Worm (Caenorhabditis elegans) whole organism, L4 larva: ENCODE results near the gene srlf-28.

ENCODE experiments used
- D1046.2 ChIP-seq: fragments of 200-800 bp; sonication (Bioruptor generic); IDR thresholded peaks from 2 replicates; pipeline ENCODE4 v1.3.6; 2022; ENCODE audit warnings: missing genetic modification characterization, missing compliant biosample characterization
- T20F7.1 ChIP-seq: fragments of 200-800 bp; sonication (Bioruptor generic); optimal IDR thresholded peaks from 2 replicates; lab custom pipeline; 2018; ENCODE audit warnings: mild to moderate bottlenecking, missing genetic modification characterization, missing compliant biosample characterization
- T26A8.4 ChIP-seq: fragments of 200-800 bp; sonication (Bioruptor generic); IDR thresholded peaks from 2 replicates; pipeline ENCODE4 v1.3.6; 2022; ENCODE audit warnings: missing genetic modification characterization, missing compliant biosample characterization
- ZK337.2 ChIP-seq: fragments of 200-800 bp; sonication (Bioruptor generic); IDR thresholded peaks from 2 replicates; pipeline ENCODE4 v1.3.6; 2022; ENCODE audit warnings: missing genetic modification reagents, missing genetic modification characterization, missing compliant biosample characterization
- aha-1 ChIP-seq: fragments of 150-350 bp; peaks from one replicate; lab custom pipeline; 2014; ENCODE audit warnings: missing biosample characterization, missing genetic modification characterization
- attf-4 ChIP-seq: sonication (generic microtip); optimal IDR thresholded peaks from 3 replicates; lab custom pipeline; 2017; ENCODE audit warnings: missing biosample characterization, missing genetic modification characterization
- daf-19 ChIP-seq: fragments of 200-800 bp; sonication (Bioruptor generic); conservative IDR thresholded peaks from 2 replicates; pipeline ENCODE4 v1.3.6; 2022; ENCODE audit warnings: missing genetic modification characterization, missing compliant biosample characterization
- daf-8 ChIP-seq: fragments of 200-800 bp; sonication (Bioruptor generic); IDR thresholded peaks from 2 replicates; pipeline ENCODE4 v1.3.6; 2022; ENCODE audit warnings: missing genetic modification characterization, missing compliant biosample characterization
- dmd-9 ChIP-seq: fragments of 200-800 bp; sonication (Bioruptor generic); IDR thresholded peaks from 2 replicates; pipeline ENCODE4 v1.3.6; 2022; ENCODE audit warnings: missing genetic modification reagents, missing genetic modification characterization, missing compliant biosample characterization
- dpl-1 ChIP-seq: fragments of 150-350 bp; optimal IDR thresholded peaks from 2 replicates; lab custom pipeline; 2014; ENCODE audit warnings: missing biosample characterization, missing genetic modification reagents, missing genetic modification characterization
- duxl-1 ChIP-seq: sonication (generic microtip); optimal IDR thresholded peaks from 2 replicates; lab custom pipeline; 2016; ENCODE audit warnings: mild to moderate bottlenecking, missing genetic modification characterization, moderate library complexity, missing compliant biosample characterization; ENCODE audit not compliant: poor library complexity
- fkh-10 ChIP-seq: fragments of 150-350 bp; optimal IDR thresholded peaks from 2 replicates; lab custom pipeline; 2014; ENCODE audit warnings: missing biosample characterization, missing genetic modification reagents, missing genetic modification characterization
- hif-1 ChIP-seq, 2 experiments: sonication (generic microtip); optimal IDR thresholded peaks; 2 replicates each; lab custom pipeline; 2016 to 2017; ENCODE audit warnings: missing compliant biosample characterization in 2 of 2, missing genetic modification characterization in 2 of 2, missing genetic modification reagents in 2 of 2, missing genotype in 2 of 2, mild to moderate bottlenecking in 1 of 2
- hmg-1.1 ChIP-seq: fragments of 200-800 bp; sonication (Bioruptor generic); IDR thresholded peaks from 2 replicates; pipeline ENCODE4 v1.3.6; 2022; ENCODE audit warnings: missing genetic modification reagents, missing genetic modification characterization, missing compliant biosample characterization
- lin-38 ChIP-seq: fragments of 200-800 bp; sonication (Bioruptor generic); IDR thresholded peaks from 2 replicates; pipeline ENCODE4 v1.3.6; 2022; ENCODE audit warnings: missing genetic modification reagents, missing genetic modification characterization, missing compliant biosample characterization
- lin-39 ChIP-seq: fragments of 150-350 bp; optimal IDR thresholded peaks from 2 replicates; lab custom pipeline; 2014; ENCODE audit warnings: missing biosample characterization, missing genetic modification reagents, missing genetic modification characterization
- lsy-2 ChIP-seq, 2 experiments: fragments of 150-350 bp in 1 of 2; sonication (generic microtip) in 1 of 2; optimal IDR thresholded peaks; 2 replicates each; lab custom pipeline; 2014 to 2017; ENCODE audit warnings: missing biosample characterization in 2 of 2, missing genetic modification characterization in 2 of 2
- mdt-29 ChIP-seq: fragments of 200-800 bp; sonication (Bioruptor generic); IDR thresholded peaks from 2 replicates; pipeline ENCODE4 v1.3.6; 2022; ENCODE audit warnings: missing genetic modification reagents, missing genetic modification characterization, missing compliant biosample characterization
- nhr-237 ChIP-seq: sonication (generic microtip); optimal IDR thresholded peaks from 2 replicates; lab custom pipeline; 2017; ENCODE audit warnings: missing biosample characterization, missing genetic modification characterization
- nhr-25 ChIP-seq: sonication (generic microtip); optimal IDR thresholded peaks from 2 replicates; lab custom pipeline; 2017; ENCODE audit warnings: missing genetic modification characterization, mild to moderate bottlenecking, missing compliant biosample characterization, antibody characterized with exemption, moderate library complexity, borderline replicate concordance; ENCODE audit not compliant: insufficient read depth
- nhr-28 ChIP-seq: fragments of 150-350 bp; optimal IDR thresholded peaks from 2 replicates; lab custom pipeline; 2014; ENCODE audit warnings: missing biosample characterization, missing genetic modification characterization
- nhr-41 ChIP-seq: fragments of 200-800 bp; sonication (Bioruptor generic); IDR thresholded peaks from 2 replicates; pipeline ENCODE4 v1.3.6; 2022; ENCODE audit warnings: missing genetic modification reagents, missing genetic modification characterization, missing compliant biosample characterization
- nhr-42 ChIP-seq: fragments of 200-800 bp; sonication (Bioruptor generic); IDR thresholded peaks from 2 replicates; pipeline ENCODE4 v1.3.6; 2022; ENCODE audit warnings: missing genetic modification characterization, missing compliant biosample characterization
- pha-4 ChIP-seq, 2 experiments: fragments of 150-350 bp in 1 of 2; fragments of 200-800 bp in 1 of 2; sonication (Bioruptor generic) in 1 of 2; IDR thresholded peaks in 1 of 2; optimal IDR thresholded peaks in 1 of 2; 2 replicates each; pipeline versions ENCODE4 v1.3.6 to Lab custom; 2014 to 2022; ENCODE audit warnings: missing genetic modification characterization in 2 of 2, missing genetic modification reagents in 2 of 2, missing biosample characterization in 1 of 2, missing compliant biosample characterization in 1 of 2
- php-3 ChIP-seq: fragments of 200-800 bp; sonication (Bioruptor generic); IDR thresholded peaks from 2 replicates; pipeline ENCODE4 v1.3.6; 2022; ENCODE audit warnings: missing genetic modification reagents, missing genetic modification characterization, missing compliant biosample characterization
- pqm-1 ChIP-seq: sonication (generic microtip); optimal IDR thresholded peaks from 2 replicates; lab custom pipeline; 2017; ENCODE audit warnings: missing biosample characterization, missing genetic modification characterization
- rbr-2 ChIP-seq: sonication (generic microtip); optimal IDR thresholded peaks from 2 replicates; lab custom pipeline; 2016; ENCODE audit warnings: missing genotype, missing genetic modification characterization, missing compliant biosample characterization
- saeg-2 ChIP-seq: fragments of 200-800 bp; sonication (Bioruptor generic); IDR thresholded peaks from 2 replicates; pipeline ENCODE4 v1.3.6; 2022; ENCODE audit warnings: missing genetic modification reagents, missing genetic modification characterization, missing compliant biosample characterization
- set-16 ChIP-seq: fragments of 200-800 bp; sonication (Bioruptor generic); IDR thresholded peaks from 2 replicates; pipeline ENCODE4 v1.3.6; 2022; ENCODE audit warnings: missing genetic modification reagents, missing genetic modification characterization, missing compliant biosample characterization
- snpc-1.2 ChIP-seq: fragments of 200-800 bp; sonication (Bioruptor generic); IDR thresholded peaks from 2 replicates; pipeline ENCODE4 v1.3.6; 2022; ENCODE audit warnings: missing genetic modification reagents, missing genetic modification characterization, missing compliant biosample characterization
- unc-130 ChIP-seq: sonication (generic microtip); optimal IDR thresholded peaks from 2 replicates; lab custom pipeline; 2016; ENCODE audit warnings: missing genetic modification reagents, missing genetic modification characterization, missing compliant biosample characterization
- unc-62 ChIP-seq, 3 experiments: fragments of 150-350 bp in 1 of 3; sonication (generic microtip); optimal IDR thresholded peaks in 2 of 3; peaks in 1 of 3; 1 replicate in 1 of 3; 2 replicates in 2 of 3; lab custom pipeline; 2014 to 2017; ENCODE audit warnings: missing biosample characterization in 3 of 3, missing genetic modification characterization in 3 of 3, missing genetic modification reagents in 3 of 3, missing genotype in 1 of 3
- zip-2 ChIP-seq: fragments of 150-350 bp; optimal IDR thresholded peaks from 2 replicates; lab custom pipeline; 2014; ENCODE audit warnings: missing biosample characterization, missing genetic modification characterization
- ztf-11 ChIP-seq: fragments of 150-350 bp; optimal IDR thresholded peaks from 2 replicates; lab custom pipeline; 2014; ENCODE audit warnings: missing biosample characterization, missing genetic modification characterization

Gene srlf-28

DNA sequence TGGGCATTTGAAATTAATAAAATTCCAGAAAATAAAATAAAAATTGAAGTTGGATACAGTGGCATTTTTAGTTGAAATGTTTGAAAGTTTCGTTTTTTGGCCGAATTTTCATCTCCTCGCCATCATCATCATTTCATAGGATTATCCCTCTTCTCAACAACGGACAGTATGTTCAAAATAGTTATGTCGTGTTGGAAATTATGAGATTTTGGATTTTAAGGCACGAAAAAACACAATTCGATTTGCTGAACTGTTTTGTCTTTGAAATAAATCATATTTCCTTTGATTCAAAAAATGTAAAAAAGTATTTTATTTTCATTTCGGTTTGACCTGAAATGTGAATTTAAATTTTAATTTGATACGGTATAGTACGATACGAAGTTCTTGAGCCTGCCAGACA is at the start of gene srlf-28:
Gene srlf-28 (minus strand): TSS at position 101 of the 400 bp plus-strand sequence.
- TF ChIP-seq zip-2 (tag; lab: Kevin White, UChicago) (no peak), hif-1 (tag; optimal IDR thresholded peaks at IDR 0.05; lab: Kevin White, UChicago) (no peak), dmd-9 (GFP tag; lab: Robert Waterston, UW) (no peak), saeg-2 (GFP tag; lab: Robert Waterston, UW) (no peak), daf-8 (GFP tag; lab: Robert Waterston, UW) (no peak), fkh-10 (GFP tag; lab: Kevin White, UChicago) (no peak), lin-38 (GFP tag; lab: Robert Waterston, UW) (no peak), lin-39 (no peak), duxl-1 (tag; lab: Kevin White, UChicago) (no peak)

DNA sequence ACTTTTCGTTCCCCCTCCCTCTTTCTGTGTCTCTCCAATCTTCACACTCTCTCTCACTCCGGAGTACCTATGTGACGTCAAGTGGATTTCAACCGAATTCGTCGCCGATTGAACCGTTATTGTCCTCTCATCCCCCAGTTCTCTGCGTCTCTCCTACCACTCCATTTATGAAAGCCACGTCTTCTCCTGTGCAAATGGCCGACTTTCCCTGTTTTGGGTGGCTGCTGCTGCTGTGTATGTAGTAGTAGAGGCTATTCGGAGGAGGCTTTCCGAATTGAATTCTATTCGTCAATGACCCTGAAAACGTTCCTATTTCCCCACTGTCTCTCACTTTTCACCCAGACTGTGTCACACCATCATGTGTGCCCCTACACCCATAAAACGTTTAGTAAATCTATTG is 48.1 kb upstream of the srlf-28 start:
- TF ChIP-seq pqm-1: no peak
- TF ChIP-seq nhr-25: peak; percentile 37
- peak; percentile 3 for TF ChIP-seq nhr-28 (tag; lab: Kevin White, UChicago)
- TF ChIP-seq unc-62 (GFP tag; optimal IDR thresholded peaks at IDR 0.05 in 1 of 2; lab: Kevin White, UChicago): peak in 1 of 2 experiments; percentile 87
- no peak for TF ChIP-seq unc-62 (tag; optimal IDR thresholded peaks at IDR 0.05; lab: Kevin White, UChicago)

DNA sequence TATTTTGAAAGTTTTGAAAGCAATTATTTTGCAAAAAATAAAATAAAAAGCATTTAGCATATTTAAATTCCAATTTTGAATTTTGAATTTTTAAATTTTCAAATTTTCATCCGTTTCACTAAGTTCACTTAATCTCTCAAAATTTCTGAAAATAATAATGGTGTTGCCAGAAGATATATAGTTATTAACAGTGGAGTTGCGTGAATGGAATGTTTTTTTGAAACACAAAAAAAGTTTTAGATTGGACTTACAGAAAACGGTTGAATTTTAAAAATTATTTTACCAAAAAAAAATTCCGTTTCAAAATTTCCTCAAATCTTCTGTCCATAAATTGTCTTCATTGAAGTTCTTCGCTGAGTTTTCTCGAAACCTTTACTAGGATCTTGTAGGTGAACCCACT is 47.6 kb upstream of the srlf-28 start:
- TF ChIP-seq nhr-41 (GFP tag; lab: Robert Waterston, UW) (no peak), snpc-1.2 (peak; percentile 74; the same call in 1 of the 2 replicates)

DNA sequence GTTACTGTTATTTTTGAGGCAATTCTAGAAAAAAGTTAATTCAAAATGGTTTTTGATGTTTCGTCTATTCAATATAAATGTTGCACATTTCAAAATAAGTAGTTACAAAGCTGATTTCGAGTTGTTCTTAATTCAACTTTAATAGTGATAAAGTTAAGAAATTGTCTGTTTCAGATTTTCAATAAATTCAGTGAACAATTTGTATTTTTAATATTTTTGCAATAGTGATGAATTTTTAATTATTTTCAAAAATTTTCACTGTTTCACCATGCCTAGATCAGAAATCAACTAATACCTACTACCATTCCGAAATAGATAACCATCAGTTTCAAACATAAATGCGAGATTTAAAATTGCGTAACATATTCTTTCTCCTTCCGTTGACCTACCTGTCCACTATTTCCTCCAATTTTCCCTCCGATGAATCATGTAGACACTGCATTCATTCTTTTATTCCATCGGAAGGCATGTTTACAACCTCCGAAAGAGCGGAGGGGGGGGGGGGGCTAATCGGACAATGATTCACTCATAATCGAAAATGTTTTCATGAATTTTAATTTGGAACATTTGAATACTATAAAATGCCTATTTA is 46.5 kb upstream of the srlf-28 start:
- TF ChIP-seq nhr-42 (GFP tag; lab: Robert Waterston, UW): no peak
- TF ChIP-seq snpc-1.2: peak; percentile 64; the same call in 1 of the 2 replicates
- peak in 1 of 2 experiments; percentile 22 for TF ChIP-seq unc-62 (GFP tag; optimal IDR thresholded peaks at IDR 0.05 in 1 of 2; lab: Kevin White, UChicago)
- no peak for TF ChIP-seq unc-62 (tag; optimal IDR thresholded peaks at IDR 0.05; lab: Kevin White, UChicago)

DNA sequence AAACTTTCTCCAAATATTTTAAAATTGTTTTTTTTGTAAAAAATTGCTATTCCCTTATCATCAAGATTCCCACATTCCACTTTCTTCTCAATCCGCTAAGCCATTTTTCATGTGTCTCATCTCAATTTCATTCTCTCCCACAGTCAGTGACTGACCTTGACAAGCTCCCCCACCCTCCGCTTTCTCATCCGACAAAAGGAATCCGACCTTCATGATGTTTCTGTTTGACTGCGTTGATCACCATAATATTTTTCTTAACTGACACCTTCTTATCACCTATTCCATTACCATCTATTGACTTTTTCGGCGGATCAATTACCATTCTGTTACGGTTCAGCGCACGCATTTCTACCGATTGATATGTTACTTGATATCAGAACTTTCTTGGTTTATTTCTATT is 45.4 kb upstream of the srlf-28 start:
- TF ChIP-seq unc-130 (GFP tag; lab: Kevin White, UChicago) (no peak), nhr-28 (tag; lab: Kevin White, UChicago) (peak; percentile 49), rbr-2 (tag; lab: Kevin White, UChicago) (no peak), nhr-237 (tag; lab: Kevin White, UChicago) (no peak), php-3 (GFP tag; lab: Robert Waterston, UW) (no peak), ztf-11 (tag; lab: Kevin White, UChicago) (no peak), unc-62 (GFP tag; optimal IDR thresholded peaks at IDR 0.05 in 1 of 2; lab: Kevin White, UChicago) (peak in 1 of 2 experiments; percentile 62), unc-62 (tag; optimal IDR thresholded peaks at IDR 0.05; lab: Kevin White, UChicago) (no peak), daf-19 (GFP tag; lab: Robert Waterston, UW) (no peak), T20F7.1 (no peak), hmg-1.1 (no peak), attf-4 (no peak), nhr-25 (peak; percentile 11), dpl-1 (GFP tag; lab: Kevin White, UChicago) (no peak)

DNA sequence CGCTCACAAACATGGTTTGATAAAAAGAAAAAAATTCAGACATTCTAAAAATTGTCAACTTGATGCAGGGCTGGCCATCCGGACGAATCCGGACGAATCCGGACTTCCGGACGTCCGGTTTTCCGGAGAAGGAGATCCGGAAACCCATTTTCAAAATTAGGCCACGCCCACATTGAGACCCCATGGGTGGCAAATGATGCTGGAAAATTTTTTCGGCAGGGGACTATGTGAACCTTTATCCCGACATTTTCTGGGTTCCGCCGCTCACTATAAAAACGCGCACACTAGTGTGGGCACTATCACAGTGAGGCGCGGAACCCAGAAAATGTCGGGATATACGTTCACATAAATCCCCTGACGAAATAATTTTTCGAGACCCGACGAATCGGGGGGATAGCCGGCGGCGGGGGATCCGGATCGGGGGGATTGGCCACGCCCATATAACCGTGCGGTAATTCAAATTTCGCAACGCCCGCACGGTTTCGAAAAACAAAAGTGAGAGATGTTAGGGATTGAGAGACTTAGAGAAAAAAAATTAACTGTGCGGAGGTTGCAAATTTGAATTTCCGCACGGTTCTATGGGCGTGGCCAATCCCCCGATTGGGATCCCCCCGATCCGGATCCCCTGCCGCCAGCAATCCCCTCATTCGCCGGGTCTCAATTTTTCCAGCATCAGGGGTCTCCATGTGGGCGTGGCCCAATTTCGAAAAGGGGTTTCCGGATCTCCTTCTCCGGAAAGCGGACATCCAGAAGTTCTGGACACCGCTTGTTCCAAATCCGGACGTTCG is 44.3 kb upstream of the srlf-28 start:
- TF ChIP-seq nhr-41 (GFP tag; lab: Robert Waterston, UW): no peak
- 0 out of 2 replicates have a peak, but pooled peaks have one; percentile 26 for TF ChIP-seq pha-4 (GFP tag; IDR thresholded peaks at IDR 0.05; lab: Robert Waterston, UW)
- no peak for TF ChIP-seq pha-4 (tag; optimal IDR thresholded peaks at IDR 0.05; lab: Kevin White, UChicago)
- peak; percentile 80 for TF ChIP-seq set-16 (GFP tag; lab: Robert Waterston, UW)
- 0 out of 2 replicates have a peak, but pooled peaks have one; percentile 18 for TF ChIP-seq mdt-29 (GFP tag; lab: Robert Waterston, UW)
- peak; percentile 48; the same call in 1 of the 2 replicates for TF ChIP-seq lin-38 (GFP tag; lab: Robert Waterston, UW)
- TF ChIP-seq T26A8.4 (GFP tag; lab: Robert Waterston, UW): no peak
- TF ChIP-seq ZK337.2 (GFP tag; lab: Robert Waterston, UW): no peak
- TF ChIP-seq snpc-1.2: peak; percentile 96
- TF ChIP-seq lsy-2 (tag; optimal IDR thresholded peaks at IDR 0.05; lab: Kevin White, UChicago): no peak
- TF ChIP-seq attf-4: no peak
- no peak for TF ChIP-seq D1046.2
- TF ChIP-seq aha-1 (tag; lab: Kevin White, UChicago): no peak
- TF ChIP-seq, all 104 proteins: peak for 5
